Worm (Caenorhabditis elegans) whole organism, L4/young adult: Measurements from ENCODE around the gene ZK686.1.

Source experiments
- dao-5 ChIP-seq: sonication (generic microtip); optimal IDR thresholded peaks from 2 replicates; lab custom pipeline; 2016; ENCODE audit warnings: missing genotype, missing genetic modification characterization, moderate library complexity, missing compliant biosample characterization
- him-1 ChIP-seq: sonication (generic microtip); optimal IDR thresholded peaks from 2 replicates; lab custom pipeline; 2016; ENCODE audit warnings: missing genotype, missing genetic modification reagents, missing genetic modification characterization, missing compliant biosample characterization

DNA sequence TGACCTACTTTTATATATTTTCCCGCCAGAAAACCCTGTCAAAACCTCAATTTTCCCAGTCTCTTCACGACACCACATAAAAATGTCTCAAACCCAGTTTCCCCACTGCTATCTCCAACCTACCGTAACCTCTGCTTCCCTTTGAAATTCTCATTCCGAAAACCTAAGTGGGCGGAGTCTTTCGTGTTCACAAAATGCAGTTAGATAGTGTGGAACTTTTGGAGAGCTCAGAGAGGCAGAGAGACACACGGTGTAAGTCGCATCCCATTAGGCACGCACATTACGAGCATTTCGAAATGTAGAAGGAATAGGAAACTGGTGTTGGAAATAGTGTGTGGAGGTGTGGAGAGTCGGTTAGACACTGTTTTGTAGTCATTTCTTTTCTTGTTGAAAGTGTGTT, 46.9 kb downstream of the ZK686.1 start:
- TF ChIP-seq dao-5 (tag; lab: Kevin White, UChicago) (no peak), him-1 (tag; lab: Kevin White, UChicago) (no peak)
